Worm (Caenorhabditis elegans): ENCODE measurements around the gene T26H5.14.

ce11 chrV:15406928-15407327, 42.0 kb upstream of the T26H5.14 start, which contains the start of gene srh-257:
- no peak for TF ChIP-seq aptf-2 (GFP tag; conservative IDR thresholded peaks at IDR 0.05)
- no peak for TF ChIP-seq nfya-1 (tag; optimal IDR thresholded peaks at IDR 0.05; ENCODE audit: borderline replicate concordance, insufficient read depth)
- no peak for TF ChIP-seq ama-1 (optimal IDR thresholded peaks at IDR 0.05)
- TF ChIP-seq ama-1 (GFP tag; optimal IDR thresholded peaks at IDR 0.05), result no peak
- TF ChIP-seq unc-62 (GFP tag; optimal IDR thresholded peaks at IDR 0.05), result no peak
- no peak for TF ChIP-seq bed-2 (GFP tag; IDR thresholded peaks at IDR 0.05)
- no peak for TF ChIP-seq lin-54 (GFP tag; optimal IDR thresholded peaks at IDR 0.05)
- TF ChIP-seq sea-2 (GFP tag; IDR thresholded peaks at IDR 0.05), result no peak

All from whole organism, young adult.